Fruit fly (Drosophila melanogaster) whole organism, wandering third instar larva: Measurements from ENCODE around the gene CG7841.

Source experiments
- Abd-B ChIP-seq: fragments of >200 bp; optimal IDR thresholded peaks from 2 replicates; lab custom pipeline; 2017; ENCODE audit warnings: missing biosample characterization, missing genetic modification characterization
- CG32264 ChIP-seq: fragments of 200-800 bp; sonication (Bioruptor generic); optimal IDR thresholded peaks from 2 replicates; lab custom pipeline; 2016; ENCODE audit warnings: missing biosample characterization, missing genetic modification characterization
- CrebA ChIP-seq: fragments of 200-800 bp; sonication (Bioruptor generic); optimal IDR thresholded peaks from 2 replicates; lab custom pipeline; 2016; ENCODE audit warnings: missing biosample characterization, mild to moderate bottlenecking, missing genetic modification characterization, borderline replicate concordance
- Dfd ChIP-seq: fragments of >200 bp; optimal IDR thresholded peaks from 2 replicates; lab custom pipeline; 2017; ENCODE audit warnings: missing biosample characterization, missing genetic modification characterization
- Dif ChIP-seq: fragments of 200-275, 200-300 bp; sonication (Bioruptor generic); optimal IDR thresholded peaks from 2 replicates; lab custom pipeline; 2018; ENCODE audit warnings: missing biosample characterization, missing genetic modification characterization; ENCODE audit not compliant: partially characterized antibody
- GATAd ChIP-seq: sonication (Bioruptor generic); optimal IDR thresholded peaks from 2 replicates; lab custom pipeline; 2016; ENCODE audit warnings: missing biosample characterization, missing genetic modification characterization
- HLH106 ChIP-seq: fragments of 200-800 bp; optimal IDR thresholded peaks from 3 replicates; lab custom pipeline; 2019; ENCODE audit warnings: missing biosample characterization, mild to moderate bottlenecking, missing genetic modification characterization, moderate library complexity
- Hr78 ChIP-seq: fragments of >200 bp; optimal IDR thresholded peaks from 2 replicates; lab custom pipeline; 2017; ENCODE audit warnings: missing biosample characterization, missing genetic modification characterization
- Hr83 ChIP-seq: fragments of 200-300 bp; sonication (Bioruptor generic); optimal IDR thresholded peaks from 2 replicates; lab custom pipeline; 2016; ENCODE audit warnings: missing biosample characterization, mild to moderate bottlenecking, missing genetic modification characterization, moderate library complexity; ENCODE audit not compliant: poor library complexity, severe bottlenecking
- Jra ChIP-seq: sonication (Bioruptor generic); optimal IDR thresholded peaks from 2 replicates; lab custom pipeline; 2016; ENCODE audit warnings: missing biosample characterization, missing genetic modification characterization
- Mio ChIP-seq: sonication (Bioruptor generic); optimal IDR thresholded peaks from 2 replicates; lab custom pipeline; 2016; ENCODE audit warnings: missing biosample characterization, missing genetic modification characterization
- Myc ChIP-seq: fragments of >200 bp; optimal IDR thresholded peaks from 2 replicates; lab custom pipeline; 2017
- OdsH ChIP-seq: fragments of 200-800 bp; sonication (Bioruptor generic); optimal IDR thresholded peaks from 2 replicates; lab custom pipeline; 2016; ENCODE audit warnings: missing biosample characterization, mild to moderate bottlenecking, missing genetic modification characterization
- Rel ChIP-seq, 2 experiments: fragments of 200-800 bp; sonication (Bioruptor generic) in 1 of 2; optimal IDR thresholded peaks; 2 replicates in 1 of 2; 3 replicates in 1 of 2; lab custom pipeline; 2016 to 2019; ENCODE audit warnings: mild to moderate bottlenecking in 2 of 2, missing biosample characterization in 2 of 2, missing genetic modification characterization in 2 of 2, moderate library complexity in 1 of 2
- Sp1 ChIP-seq: fragments of 200-800 bp; sonication (Bioruptor generic); optimal IDR thresholded peaks from 3 replicates; lab custom pipeline; 2019; ENCODE audit warnings: missing biosample characterization, mild to moderate bottlenecking, missing genetic modification characterization, moderate library complexity
- Vsx2 ChIP-seq: fragments of 200-300, 225-300 bp; sonication (Bioruptor generic); optimal IDR thresholded peaks from 2 replicates; lab custom pipeline; 2018; ENCODE audit warnings: missing biosample characterization, missing genetic modification characterization; ENCODE audit not compliant: partially characterized antibody
- br ChIP-seq: fragments of 200-800 bp; sonication (Bioruptor generic); optimal IDR thresholded peaks from 2 replicates; lab custom pipeline; 2016; ENCODE audit warnings: missing biosample characterization, missing genetic modification characterization
- brk ChIP-seq: fragments of 200-800 bp; sonication (Bioruptor generic); optimal IDR thresholded peaks from 2 replicates; lab custom pipeline; 2016; ENCODE audit warnings: missing biosample characterization, mild to moderate bottlenecking, missing genetic modification characterization
- dl ChIP-seq, 2 experiments: fragments of 175-275, 200-275 bp in 1 of 2; fragments of 200-275 bp in 1 of 2; sonication (Bioruptor generic); optimal IDR thresholded peaks; lab custom pipeline; 2018; ENCODE audit warnings: mild to moderate bottlenecking in 2 of 2, missing biosample characterization in 2 of 2, missing genetic modification characterization in 2 of 2, moderate library complexity in 2 of 2; ENCODE audit not compliant: partially characterized antibody in 2 of 2, insufficient read depth in 1 of 2
- ey ChIP-seq: fragments of 200-800 bp; sonication (Bioruptor generic); optimal IDR thresholded peaks from 2 replicates; lab custom pipeline; 2016; ENCODE audit warnings: missing biosample characterization, missing genetic modification characterization
- fru ChIP-seq: fragments of 200-800 bp; sonication (Bioruptor generic); optimal IDR thresholded peaks from 3 replicates; lab custom pipeline; 2016; ENCODE audit warnings: missing biosample characterization, mild to moderate bottlenecking, missing genetic modification characterization
- jim ChIP-seq: fragments of 175-275, 200-325 bp; sonication (Bioruptor generic); optimal IDR thresholded peaks from 2 replicates; lab custom pipeline; 2016; ENCODE audit warnings: missing biosample characterization, mild to moderate bottlenecking, missing genetic modification characterization
- lola ChIP-seq: fragments of >200 bp; optimal IDR thresholded peaks from 2 replicates; lab custom pipeline; 2017; ENCODE audit warnings: missing biosample characterization, missing genetic modification characterization
- pan ChIP-seq: fragments of >200 bp; optimal IDR thresholded peaks from 2 replicates; lab custom pipeline; 2017
- psq ChIP-seq: fragments of 200-800 bp; sonication (Bioruptor generic); optimal IDR thresholded peaks from 3 replicates; lab custom pipeline; 2017; ENCODE audit warnings: missing biosample characterization, mild to moderate bottlenecking, missing genetic modification characterization, moderate library complexity
- rgr ChIP-seq: fragments of 200-800 bp; sonication (Bioruptor generic); optimal IDR thresholded peaks from 3 replicates; lab custom pipeline; 2016; ENCODE audit warnings: missing biosample characterization, mild to moderate bottlenecking, missing genetic modification characterization
- sage ChIP-seq: fragments of 200-800 bp; sonication (Bioruptor generic); optimal IDR thresholded peaks from 2 replicates; lab custom pipeline; 2016; ENCODE audit warnings: missing biosample characterization, mild to moderate bottlenecking, missing genetic modification characterization
- usp ChIP-seq: fragments of >200 bp; optimal IDR thresholded peaks from 2 replicates; lab custom pipeline; 2017; ENCODE audit warnings: missing biosample characterization, missing genetic modification characterization

CG7841 gene

DNA sequence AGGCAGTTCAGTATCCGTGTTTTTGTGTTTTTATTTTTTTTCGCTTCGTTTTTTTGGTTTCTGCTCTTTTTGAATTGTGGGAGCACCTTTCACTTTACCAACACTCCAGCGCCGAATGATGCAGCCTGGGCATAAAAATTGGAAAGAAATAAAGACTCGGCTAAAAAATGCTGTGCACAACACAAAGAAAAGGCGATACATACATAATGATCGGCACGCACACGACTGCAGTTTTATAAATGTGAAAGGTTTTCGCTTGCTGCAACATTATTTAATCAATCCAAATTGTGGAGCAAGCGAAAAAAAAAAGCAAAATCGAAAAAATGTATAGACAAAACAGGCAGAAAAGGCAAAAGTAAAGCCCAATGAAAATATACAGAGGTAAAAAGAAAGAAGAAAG lies 35.0 kb upstream of the CG7841 start:
- TF ChIP-seq rgr (no peak), Dif (GFP tag; lab: Kevin White, UChicago) (no peak), Hr83 (no peak), OdsH (GFP tag; lab: Kevin White, UChicago) (no peak), psq (no peak)

dm6 chr3L:15541281-15541680 lies 33.2 kb upstream of the CG7841 start:
- TF ChIP-seq lola (GFP tag; lab: Kevin White, UChicago) = no peak
- no peak for TF ChIP-seq Myc (lab: Kevin White, UChicago)
- no peak for TF ChIP-seq Mio (GFP tag; lab: Kevin White, UChicago)

DNA sequence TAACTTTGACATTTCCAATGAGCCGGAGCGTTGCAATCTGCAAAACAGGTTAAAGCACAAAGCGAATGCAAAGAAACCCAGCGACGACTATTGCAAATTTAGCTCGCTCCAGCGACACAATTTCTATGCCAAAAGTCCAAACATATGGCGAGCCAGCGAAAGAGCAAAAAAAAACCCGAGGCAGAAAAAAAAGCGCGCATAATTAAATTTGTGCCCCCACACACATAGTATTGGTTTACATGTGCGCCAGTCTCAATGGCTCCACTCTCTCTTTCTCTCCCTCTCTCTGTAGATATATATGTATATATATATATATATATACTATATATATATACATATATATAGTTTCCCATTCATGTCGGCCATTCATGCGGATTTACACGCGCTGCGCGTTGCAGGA lies 32.6 kb upstream of the CG7841 start:
- TF ChIP-seq Vsx2 (GFP tag; lab: Kevin White, UChicago) (no peak), usp (GFP tag; lab: Kevin White, UChicago) (no peak), Abd-B (GFP tag; lab: Kevin White, UChicago) (no peak), ey (GFP tag; lab: Kevin White, UChicago) (no peak), dl (GFP tag; optimal IDR thresholded peaks at IDR 0.05; lab: Kevin White, UChicago; ENCODE audit: insufficient read depth in 1 of 2, partially characterized antibody in 2 of 2) (no peak), fru (no peak), GATAd (GFP tag; lab: Kevin White, UChicago) (no peak), pan (no peak), Dfd (GFP tag; lab: Kevin White, UChicago) (no peak), rgr (no peak), Rel (GFP tag; optimal IDR thresholded peaks at IDR 0.05; lab: Kevin White, UChicago) (no peak), Rel (tag; optimal IDR thresholded peaks at IDR 0.05; lab: Kevin White, UChicago) (no peak), Sp1 (no peak), br (GFP tag; lab: Kevin White, UChicago) (no peak), CrebA (GFP tag; lab: Kevin White, UChicago) (no peak), Hr78 (GFP tag; lab: Kevin White, UChicago) (no peak), jim (GFP tag; lab: Kevin White, UChicago) (no peak), psq (no peak), CG32264 (no peak)
- TF ChIP-seq, all 38 proteins: peak for 0

dm6 chr3L:15539903-15540409 lies 31.9 kb upstream of the CG7841 start:
- TF ChIP-seq fru = no peak
- TF ChIP-seq Hr83 = no peak
- TF ChIP-seq pan = no peak
- TF ChIP-seq Abd-B (GFP tag; lab: Kevin White, UChicago) = no peak
- TF ChIP-seq sage (GFP tag; lab: Kevin White, UChicago) = no peak
- no peak for TF ChIP-seq Jra (GFP tag; lab: Kevin White, UChicago)
- no peak for TF ChIP-seq OdsH (GFP tag; lab: Kevin White, UChicago)
- no peak for TF ChIP-seq brk (GFP tag; lab: Kevin White, UChicago)

DNA sequence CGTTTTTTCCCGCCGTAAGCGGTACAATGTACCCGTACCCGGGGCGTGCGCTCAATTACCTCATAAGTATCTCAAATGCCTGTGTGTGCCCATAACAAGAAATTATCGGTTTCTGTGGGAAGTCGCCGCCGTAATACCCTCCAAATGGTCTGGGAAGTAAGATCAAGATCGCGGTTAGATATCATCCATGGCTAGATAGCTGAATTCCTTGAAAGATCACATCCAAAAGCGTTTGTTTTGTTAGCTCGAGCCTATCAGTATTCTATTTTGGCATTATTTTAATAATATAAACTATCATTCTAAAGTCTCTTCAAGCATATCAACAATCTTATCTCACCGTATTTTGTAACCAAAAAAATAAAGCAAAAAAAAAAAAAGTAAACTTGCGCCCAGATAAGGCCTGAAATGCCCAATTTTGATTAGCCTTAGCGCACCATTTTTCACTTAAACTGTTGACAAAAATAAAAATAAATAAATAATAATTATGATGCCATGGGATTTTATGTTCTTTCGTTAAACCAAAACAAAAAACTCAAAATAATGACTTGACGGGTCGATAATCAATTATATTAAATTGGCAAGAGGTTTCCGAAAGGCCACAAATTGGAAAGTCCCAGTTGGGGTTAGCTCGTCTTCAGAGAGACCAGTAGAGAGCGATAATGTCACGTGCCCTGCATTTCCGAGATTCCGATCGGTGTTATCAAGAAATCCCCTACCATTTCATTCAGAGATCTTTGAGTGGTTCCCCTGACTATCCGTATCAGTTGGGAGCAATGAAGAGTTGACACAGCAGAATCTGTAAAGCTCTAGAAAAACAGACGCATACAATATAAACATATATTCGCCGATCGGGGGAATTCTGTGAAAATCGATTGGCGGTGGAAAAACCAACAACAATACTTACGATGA lies 30.8 kb upstream of the CG7841 start:
- TF ChIP-seq Rel (GFP tag; optimal IDR thresholded peaks at IDR 0.05; lab: Kevin White, UChicago) (no peak), Rel (tag; optimal IDR thresholded peaks at IDR 0.05; lab: Kevin White, UChicago) (peak; percentile 95), HLH106 (tag; lab: Kevin White, UChicago) (no peak)
